Worm (Caenorhabditis elegans) whole organism, L4/young adult: ENCODE measurements around the gene vang-1.

Source experiments
- W03F9.2 ChIP-seq: fragments of 150-350 bp; optimal IDR thresholded peaks from 2 replicates; lab custom pipeline; 2014; ENCODE audit warnings: missing biosample characterization, missing genetic modification characterization
- dao-5 ChIP-seq: sonication (generic microtip); optimal IDR thresholded peaks from 2 replicates; lab custom pipeline; 2016; ENCODE audit warnings: missing genotype, missing genetic modification characterization, moderate library complexity, missing compliant biosample characterization
- him-1 ChIP-seq: sonication (generic microtip); optimal IDR thresholded peaks from 2 replicates; lab custom pipeline; 2016; ENCODE audit warnings: missing genotype, missing genetic modification reagents, missing genetic modification characterization, missing compliant biosample characterization

The vang-1 gene

ce11 chrX:2927576-2927975 is 41.9 kb downstream of the vang-1 start:
- TF ChIP-seq W03F9.2 (tag; lab: Kevin White, UChicago) (no peak), dao-5 (tag; lab: Kevin White, UChicago) (no peak), him-1 (tag; lab: Kevin White, UChicago) (no peak)

- TF ChIP-seq W03F9.2 (tag; lab: Kevin White, UChicago) (no peak), dao-5 (tag; lab: Kevin White, UChicago) (no peak), him-1 (tag; lab: Kevin White, UChicago) (no peak)
These were observed 42.4 kb downstream of the vang-1 start for ce11 chrX:2928089-2928488.

- TF ChIP-seq dao-5 (tag; lab: Kevin White, UChicago), result no peak
- TF ChIP-seq him-1 (tag; lab: Kevin White, UChicago), result no peak
- TF ChIP-seq W03F9.2 (tag; lab: Kevin White, UChicago), result no peak
These were observed 46.2 kb downstream of the vang-1 start for ce11 chrX:2931852-2932251.

ce11 chrX:2933061-2933460 is 47.4 kb downstream of the vang-1 start, which contains the start of gene fard-1:
TSS of gene fard-1 (plus strand) at chrX:2933361.
- TF ChIP-seq dao-5 (tag; lab: Kevin White, UChicago), result no peak
- no peak for TF ChIP-seq him-1 (tag; lab: Kevin White, UChicago)
- TF ChIP-seq W03F9.2 (tag; lab: Kevin White, UChicago), result no peak

- TF ChIP-seq dao-5 (tag; lab: Kevin White, UChicago) (no peak), W03F9.2 (tag; lab: Kevin White, UChicago) (no peak), him-1 (tag; lab: Kevin White, UChicago) (no peak)
These were observed 53.4 kb downstream of the vang-1 start for ce11 chrX:2939085-2939484.

ce11 chrX:2939526-2939925 is 53.9 kb downstream of the vang-1 start:
- TF ChIP-seq W03F9.2 (tag; lab: Kevin White, UChicago) (no peak), him-1 (tag; lab: Kevin White, UChicago) (no peak), dao-5 (tag; lab: Kevin White, UChicago) (no peak)
